Worm (Caenorhabditis elegans) whole organism, dauer: ENCODE measurements around the gene npp-10.

Source experiments
- unc-62 ChIP-seq: sonication (generic microtip); optimal IDR thresholded peaks from 2 replicates; lab custom pipeline; 2017; ENCODE audit warnings: missing biosample characterization, missing genetic modification reagents, missing genetic modification characterization

Gene npp-10

DNA sequence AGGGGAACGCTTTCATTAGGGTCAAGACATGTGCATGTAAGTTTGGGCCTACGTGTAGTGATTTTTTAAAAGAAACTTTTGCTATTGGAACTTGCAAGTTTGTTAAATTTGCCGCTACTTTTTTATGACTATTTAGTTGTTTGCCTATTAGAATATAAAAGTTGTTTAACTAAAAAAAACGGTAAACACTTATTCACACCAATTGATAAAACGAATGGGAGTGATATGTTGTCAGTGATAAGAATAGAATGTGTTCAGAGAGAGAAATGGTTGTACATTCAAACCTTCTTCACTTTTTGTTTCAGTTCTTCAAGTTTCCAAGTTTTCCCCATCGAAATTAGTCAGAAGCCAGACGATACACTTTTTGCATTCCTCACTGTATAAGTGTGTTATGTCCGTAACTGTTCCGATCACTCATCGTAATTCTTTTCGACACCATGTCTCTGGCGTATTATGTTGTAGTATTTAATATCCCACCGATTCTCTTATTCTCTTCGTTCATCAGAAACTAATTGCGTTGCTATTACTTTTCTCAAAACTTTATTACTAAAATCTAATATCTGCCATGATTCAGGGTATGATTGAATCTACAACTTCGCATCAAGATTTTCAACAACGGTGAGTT, 53.4 kb downstream of the npp-10 start, which contains the start of gene dct-6:
dct-6 (plus strand) TSS at position 575 of the 625 bp plus-strand sequence.
- TF ChIP-seq unc-62, result no peak

ce11 chrIII:5965368-5965767, 54.0 kb downstream of the npp-10 start:
- no peak for TF ChIP-seq unc-62

- TF ChIP-seq unc-62, result no peak
These were observed 55.2 kb downstream of the npp-10 start for ce11 chrIII:5964058-5964632.
